Worm (Caenorhabditis elegans): ENCODE results near the gene F48F7.3.

- no peak for TF ChIP-seq tbx-8 (GFP tag; optimal IDR thresholded peaks at IDR 0.05)
- no peak for TF ChIP-seq ztf-11 (tag; optimal IDR thresholded peaks at IDR 0.05)
- no peak for TF ChIP-seq unc-62 (GFP tag; optimal IDR thresholded peaks at IDR 0.05)
- TF ChIP-seq pha-4 (tag; optimal IDR thresholded peaks at IDR 0.05): no peak
- TF ChIP-seq elt-3 (tag; optimal IDR thresholded peaks at IDR 0.05): no peak
Observed at ce11 chrX:14002739-14003138, 39.4 kb downstream of the F48F7.3 start.
